Worm (Caenorhabditis elegans) whole organism, young adult: Measurements from ENCODE around the gene B0244.10.

ENCODE experiments used
- F55B11.4 ChIP-seq: sonication (generic microtip); optimal IDR thresholded peaks from 2 replicates; lab custom pipeline; 2016; ENCODE audit warnings: missing compliant biosample characterization, missing genetic modification characterization, borderline replicate concordance; ENCODE audit not compliant: insufficient read depth
- Y79H2A.3 ChIP-seq: fragments of 200-800 bp; sonication (Bioruptor generic); conservative IDR thresholded peaks from 2 replicates; pipeline ENCODE4 v1.3.6; 2022; ENCODE audit warnings: missing genetic modification reagents, missing genetic modification characterization, missing compliant biosample characterization
- ama-1 ChIP-seq, 3 experiments: fragments of 150-350 bp in 1 of 3; sonication (generic microtip) in 2 of 3; optimal IDR thresholded peaks; 2 replicates each; lab custom pipeline; 2014 to 2018; ENCODE audit warnings: missing biosample characterization in 2 of 3, missing genetic modification characterization in 2 of 3, missing genetic modification reagents in 2 of 3
- attf-3 ChIP-seq: fragments of 200-800 bp; sonication (Bioruptor generic); conservative IDR thresholded peaks from 2 replicates; pipeline ENCODE4 v1.3.6; 2022; ENCODE audit warnings: missing genetic modification reagents, missing genetic modification characterization, missing compliant biosample characterization
- attf-5 ChIP-seq: fragments of 200-800 bp; sonication (Bioruptor generic); optimal IDR thresholded peaks from 2 replicates; lab custom pipeline; 2018; ENCODE audit warnings: mild to moderate bottlenecking, missing genetic modification characterization, missing compliant biosample characterization
- fkh-3 ChIP-seq: sonication (generic microtip); optimal IDR thresholded peaks from 2 replicates; lab custom pipeline; 2016; ENCODE audit warnings: mild to moderate bottlenecking, missing genetic modification characterization, missing compliant biosample characterization
- rcor-1 ChIP-seq: fragments of 200-800 bp; sonication (Bioruptor generic); IDR thresholded peaks from 2 replicates; pipeline ENCODE4 v1.3.6; 2022; ENCODE audit warnings: missing genetic modification reagents, missing genetic modification characterization, missing compliant biosample characterization
- rpc-1 ChIP-seq, 2 experiments: fragments of 150-350 bp in 1 of 2; sonication (generic microtip) in 1 of 2; optimal IDR thresholded peaks; 2 replicates each; lab custom pipeline; 2014 to 2018; ENCODE audit warnings: missing biosample characterization in 1 of 2, missing genetic modification characterization in 1 of 2, missing genetic modification reagents in 1 of 2, missing genotype in 1 of 2
- snpc-4 ChIP-seq, 5 experiments: fragments of 150-350 bp in 1 of 5; sonication (generic microtip) in 4 of 5; optimal IDR thresholded peaks; 2 replicates each; lab custom pipeline; 2014 to 2018; ENCODE audit warnings: missing genetic modification characterization in 5 of 5, missing biosample characterization in 3 of 5, antibody characterized with exemption in 2 of 5, mild to moderate bottlenecking in 2 of 5, missing compliant biosample characterization in 2 of 5, missing genotype in 2 of 5, moderate library complexity in 2 of 5, missing genetic modification reagents in 1 of 5
- unc-130 ChIP-seq: sonication (generic microtip); optimal IDR thresholded peaks from 2 replicates; lab custom pipeline; 2016; ENCODE audit warnings: missing genetic modification reagents, missing genetic modification characterization, missing compliant biosample characterization

- TF ChIP-seq ama-1 (optimal IDR thresholded peaks at IDR 0.05; lab: Kevin White, UChicago) (no peak), ama-1 (GFP tag; optimal IDR thresholded peaks at IDR 0.05; lab: Kevin White, UChicago) (no peak), Y79H2A.3 (GFP tag; lab: Robert Waterston, UW) (no peak), F55B11.4 (tag; lab: Kevin White, UChicago) (no peak), unc-130 (GFP tag; lab: Kevin White, UChicago) (peak; percentile 37), attf-3 (GFP tag; lab: Robert Waterston, UW) (no peak), fkh-3 (tag; lab: Kevin White, UChicago) (no peak), rpc-1 (optimal IDR thresholded peaks at IDR 0.05; lab: Kevin White, UChicago) (no peak), rpc-1 (tag; optimal IDR thresholded peaks at IDR 0.05; lab: Kevin White, UChicago) (no peak), snpc-4 (GFP tag; optimal IDR thresholded peaks at IDR 0.05; lab: Kevin White, UChicago) (no peak), snpc-4 (tag; optimal IDR thresholded peaks at IDR 0.05; lab: Kevin White, UChicago) (peak; percentile 5 to 81 (median 31)), rcor-1 (GFP tag; lab: Robert Waterston, UW) (peak; percentile 39; the same call in 1 of the 2 replicates), attf-5 (GFP tag; lab: Kevin White, UChicago) (peak; percentile 65)
Measured at ce11 chrIII:5697963-5698730, 36.8 kb upstream of the B0244.10 start, which contains the start of the genes lgg-3 and rgs-5.
